Worm (Caenorhabditis elegans): Measurements from ENCODE around the gene tars-1.

DNA sequence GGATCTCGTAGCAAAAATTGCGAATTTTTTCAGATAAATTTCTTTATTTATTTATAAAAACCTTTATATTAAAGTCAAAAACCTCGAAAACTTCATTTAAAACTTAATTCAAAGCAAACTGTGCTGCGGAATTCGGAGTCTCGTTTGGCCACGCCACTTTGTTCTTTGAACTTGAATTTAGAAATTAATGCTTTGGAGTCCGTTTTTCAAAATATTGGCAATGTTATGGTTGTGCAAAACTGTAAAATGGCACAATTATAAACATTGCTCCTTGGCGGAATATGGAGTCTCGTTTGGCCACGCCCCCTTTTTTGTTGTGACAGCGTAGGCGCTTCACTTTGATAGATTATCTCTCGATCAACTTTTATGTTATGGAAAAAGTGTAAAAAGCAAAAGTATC lies 24.1 kb upstream of the tars-1 start:
- TF ChIP-seq elt-3 (tag; optimal IDR thresholded peaks at IDR 0.05) (no peak), lin-39 (tag; optimal IDR thresholded peaks at IDR 0.05) (no peak), ztf-4 (tag; optimal IDR thresholded peaks at IDR 0.05) (no peak), unc-62 (GFP tag; optimal IDR thresholded peaks at IDR 0.05) (no peak), nhr-77 (tag; optimal IDR thresholded peaks at IDR 0.05) (no peak), R02D3.7 (tag; optimal IDR thresholded peaks at IDR 0.05) (no peak)

Measured in whole organism, L3 larva.